Fruit fly (Drosophila melanogaster): ENCODE measurements around the gene TotZ.

Gene TotZ

dm6 chr3R:20914103-20914502 lies 36.6 kb downstream of the TotZ start, which contains the start of gene hdly (continued):
- TF ChIP-seq CG16779 (tag; optimal IDR thresholded peaks at IDR 0.05): peak; percentile 99
- TF ChIP-seq fd85E (GFP tag; optimal IDR thresholded peaks at IDR 0.05): peak; percentile 87
- TF ChIP-seq CG32006 (GFP tag; optimal IDR thresholded peaks at IDR 0.05): peak; percentile 94
- TF ChIP-seq vri (GFP tag; optimal IDR thresholded peaks at IDR 0.05): peak; percentile 95
- peak; percentile 98 for TF ChIP-seq CG1621 (tag; optimal IDR thresholded peaks at IDR 0.05)
- TF ChIP-seq CG6808 (GFP tag; optimal IDR thresholded peaks at IDR 0.05): peak; percentile 97
- peak; percentile 62 for TF ChIP-seq acj6 (GFP tag; optimal IDR thresholded peaks at IDR 0.05)
- peak; percentile 84 for TF ChIP-seq fd59A (GFP tag; optimal IDR thresholded peaks at IDR 0.05)
- peak; percentile 96 for TF ChIP-seq dsx (GFP tag; optimal IDR thresholded peaks at IDR 0.05; ENCODE audit: poor library complexity, severe bottlenecking)
- TF ChIP-seq Smox (GFP tag; optimal IDR thresholded peaks at IDR 0.05): peak; percentile 80
- peak; percentile 98 for TF ChIP-seq Ets96B (tag; optimal IDR thresholded peaks at IDR 0.05)
- TF ChIP-seq achi (GFP tag; optimal IDR thresholded peaks at IDR 0.05): peak; percentile 89
- TF ChIP-seq Lpt (GFP tag; optimal IDR thresholded peaks at IDR 0.05): peak; percentile 97
- TF ChIP-seq CG4318 (GFP tag; optimal IDR thresholded peaks at IDR 0.05): peak; percentile 55
- TF ChIP-seq spab (GFP tag; optimal IDR thresholded peaks at IDR 0.05): peak; percentile 98
- TF ChIP-seq Hr4 (GFP tag; optimal IDR thresholded peaks at IDR 0.05): peak; percentile 92
- TF ChIP-seq Sox102F (GFP tag; optimal IDR thresholded peaks at IDR 0.05): peak; percentile 94
- TF ChIP-seq CG34406 (GFP tag; optimal IDR thresholded peaks at IDR 0.05): peak; percentile 91
- TF ChIP-seq CG3032 (tag; optimal IDR thresholded peaks at IDR 0.05): peak; percentile 96
- peak; percentile 93 for TF ChIP-seq pdm3 (GFP tag; optimal IDR thresholded peaks at IDR 0.05)
- TF ChIP-seq ss (GFP tag; optimal IDR thresholded peaks at IDR 0.05): peak; percentile 100
- peak; percentile 86 for TF ChIP-seq Met (GFP tag; optimal IDR thresholded peaks at IDR 0.05)
- peak; percentile 99 for TF ChIP-seq CG6854 (GFP tag; optimal IDR thresholded peaks at IDR 0.05)
- TF ChIP-seq CG31627 (GFP tag; optimal IDR thresholded peaks at IDR 0.05): peak; percentile 39
- peak; percentile 96 to 97 for TF ChIP-seq salr (GFP tag; optimal IDR thresholded peaks at IDR 0.05)
- peak; percentile 99 for TF ChIP-seq CG9139 (GFP tag; optimal IDR thresholded peaks at IDR 0.05)
- TF ChIP-seq Blimp-1 (GFP tag; optimal IDR thresholded peaks at IDR 0.05): peak; percentile 88
- TF ChIP-seq cyc (GFP tag; optimal IDR thresholded peaks at IDR 0.05): peak; percentile 68
- TF ChIP-seq CG6276 (GFP tag; optimal IDR thresholded peaks at IDR 0.05): peak; percentile 99
- TF ChIP-seq eg (GFP tag; IDR thresholded peaks at IDR 0.05): peak; percentile 100
- peak; percentile 67 for TF ChIP-seq CG8319 (GFP tag; optimal IDR thresholded peaks at IDR 0.05)
- TF ChIP-seq Hr38 (GFP tag; optimal IDR thresholded peaks at IDR 0.05): peak; percentile 91
- TF ChIP-seq Eip75B (GFP tag; optimal IDR thresholded peaks at IDR 0.05): peak; percentile 92
- peak; percentile 98 for TF ChIP-seq Eip78C (GFP tag)
- peak; percentile 42 for TF ChIP-seq Ets21C (GFP tag; optimal IDR thresholded peaks at IDR 0.05)
- TF ChIP-seq svp (GFP tag): peak; percentile 92

DNA sequence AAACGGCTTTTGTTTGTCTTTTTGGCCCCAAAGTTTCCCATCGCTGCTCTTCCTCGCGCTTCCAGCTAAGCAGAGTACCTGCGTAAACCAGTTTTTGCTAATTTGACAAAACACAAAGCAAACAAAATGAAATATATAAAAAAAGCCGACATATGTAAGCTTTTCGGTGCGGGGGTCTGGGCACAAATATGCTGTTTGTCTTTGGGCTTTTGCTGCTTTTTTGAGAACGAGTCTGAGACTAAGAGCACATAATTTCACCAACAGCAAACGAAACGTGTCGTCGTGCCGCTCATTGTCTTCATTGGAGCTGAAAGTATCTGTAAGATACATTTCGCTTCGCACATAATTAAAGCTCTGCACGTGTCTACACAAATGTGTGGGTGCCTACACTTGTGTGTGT lies 38.3 kb downstream of the TotZ start:
- peak; percentile 52 for TF ChIP-seq svp (GFP tag)
- TF ChIP-seq CG7368 (GFP tag; optimal IDR thresholded peaks at IDR 0.05): no peak
- peak; percentile 79 for TF ChIP-seq fkh (GFP tag; optimal IDR thresholded peaks at IDR 0.05)
- 0 out of 3 replicates have a peak, but pooled peaks have one; percentile 13 for TF ChIP-seq CG6163 (GFP tag; IDR thresholded peaks at IDR 0.05)
- TF ChIP-seq CG6854 (GFP tag; optimal IDR thresholded peaks at IDR 0.05): peak; percentile 53

Data from whole organism, prepupa.